Worm (Caenorhabditis elegans) whole organism, L4 larva: ENCODE measurements around the gene C25F9.8.

Experiments
- F49E8.2 ChIP-seq: sonication (generic microtip); optimal IDR thresholded peaks from 2 replicates; lab custom pipeline; 2016; ENCODE audit warnings: missing compliant biosample characterization, mild to moderate bottlenecking, missing genetic modification characterization, borderline replicate concordance
- T20F7.1 ChIP-seq: fragments of 200-800 bp; sonication (Bioruptor generic); optimal IDR thresholded peaks from 2 replicates; lab custom pipeline; 2018; ENCODE audit warnings: mild to moderate bottlenecking, missing genetic modification characterization, missing compliant biosample characterization
- Y48G9A.11 ChIP-seq: fragments of 200-800 bp; sonication (Bioruptor generic); IDR thresholded peaks from 2 replicates; pipeline ENCODE4 v1.3.6; 2022; ENCODE audit warnings: missing genetic modification reagents, missing genetic modification characterization, missing compliant biosample characterization
- Y75B8A.6 ChIP-seq: fragments of 200-800 bp; sonication (Bioruptor generic); IDR thresholded peaks from 2 replicates; pipeline ENCODE4 v1.3.6; 2022; ENCODE audit warnings: missing genetic modification reagents, missing genetic modification characterization, missing compliant biosample characterization
- ZK337.2 ChIP-seq: fragments of 200-800 bp; sonication (Bioruptor generic); IDR thresholded peaks from 2 replicates; pipeline ENCODE4 v1.3.6; 2022; ENCODE audit warnings: missing genetic modification reagents, missing genetic modification characterization, missing compliant biosample characterization
- aha-1 ChIP-seq: fragments of 150-350 bp; peaks from one replicate; lab custom pipeline; 2014; ENCODE audit warnings: missing biosample characterization, missing genetic modification characterization
- aly-2 ChIP-seq: sonication (generic microtip); optimal IDR thresholded peaks from 2 replicates; lab custom pipeline; 2018; ENCODE audit warnings: missing biosample characterization, missing genetic modification characterization
- ama-1 ChIP-seq: fragments of 150-350 bp; optimal IDR thresholded peaks from 2 replicates; lab custom pipeline; 2014; ENCODE audit warnings: inconsistent platforms, mixed read lengths
- arid-1 ChIP-seq: fragments of 200-800 bp; sonication (Bioruptor generic); conservative IDR thresholded peaks from 2 replicates; pipeline ENCODE4 v1.3.6; 2022; ENCODE audit warnings: missing genetic modification reagents, missing genetic modification characterization, missing compliant biosample characterization
- attf-4 ChIP-seq: sonication (generic microtip); optimal IDR thresholded peaks from 3 replicates; lab custom pipeline; 2017; ENCODE audit warnings: missing biosample characterization, missing genetic modification characterization
- ceh-20 ChIP-seq: fragments of 200-800 bp; sonication (Bioruptor generic); IDR thresholded peaks from 2 replicates; pipeline ENCODE4 v1.3.6; 2022; ENCODE audit warnings: missing genetic modification reagents, missing genetic modification characterization, missing compliant biosample characterization
- ceh-44 ChIP-seq: fragments of 200-800 bp; sonication (Bioruptor generic); IDR thresholded peaks from 2 replicates; pipeline ENCODE4 v1.3.6; 2022; ENCODE audit warnings: missing genetic modification reagents, missing genetic modification characterization, missing compliant biosample characterization
- ctbp-1 ChIP-seq: fragments of 200-800 bp; sonication (Bioruptor generic); IDR thresholded peaks from 2 replicates; pipeline ENCODE4 v1.3.6; 2022; ENCODE audit warnings: missing genetic modification reagents, missing genetic modification characterization, missing compliant biosample characterization
- dmd-6 ChIP-seq: fragments of 200-800 bp; sonication (Bioruptor generic); IDR thresholded peaks from 2 replicates; pipeline ENCODE4 v1.3.6; 2022; ENCODE audit warnings: missing genetic modification reagents, missing genetic modification characterization, missing compliant biosample characterization
- dpl-1 ChIP-seq: fragments of 150-350 bp; optimal IDR thresholded peaks from 2 replicates; lab custom pipeline; 2014; ENCODE audit warnings: missing biosample characterization, missing genetic modification reagents, missing genetic modification characterization
- hlh-11 ChIP-seq: fragments of 200-800 bp; sonication (Bioruptor generic); optimal IDR thresholded peaks from 2 replicates; lab custom pipeline; 2018; ENCODE audit warnings: mild to moderate bottlenecking, missing genetic modification characterization, missing compliant biosample characterization
- hmg-1.1 ChIP-seq: fragments of 200-800 bp; sonication (Bioruptor generic); IDR thresholded peaks from 2 replicates; pipeline ENCODE4 v1.3.6; 2022; ENCODE audit warnings: missing genetic modification reagents, missing genetic modification characterization, missing compliant biosample characterization
- jun-1 ChIP-seq: fragments of 150-350 bp; optimal IDR thresholded peaks from 2 replicates; lab custom pipeline; 2014; ENCODE audit warnings: missing biosample characterization, missing genetic modification reagents, missing genetic modification characterization
- lin-1 ChIP-seq: fragments of 200-800 bp; sonication (Bioruptor generic); IDR thresholded peaks from 2 replicates; pipeline ENCODE4 v1.3.6; 2022; ENCODE audit warnings: missing genetic modification reagents, missing genetic modification characterization, missing compliant biosample characterization
- lin-13 ChIP-seq: fragments of 150-350 bp; optimal IDR thresholded peaks from 2 replicates; lab custom pipeline; 2014; ENCODE audit warnings: missing biosample characterization, missing genetic modification reagents, missing genetic modification characterization
- lin-15B ChIP-seq: fragments of 150-350 bp; sonication (generic microtip); optimal IDR thresholded peaks from 3 replicates; lab custom pipeline; 2014; ENCODE audit warnings: missing biosample characterization, missing genetic modification characterization
- mdl-1 ChIP-seq, 2 experiments: fragments of 150-350 bp in 1 of 2; sonication (generic microtip) in 1 of 2; optimal IDR thresholded peaks; 2 replicates each; lab custom pipeline; 2014 to 2017; ENCODE audit warnings: missing biosample characterization in 2 of 2, missing genetic modification characterization in 2 of 2
- mxl-3 ChIP-seq: fragments of 200-800 bp; sonication (Bioruptor generic); optimal IDR thresholded peaks from 2 replicates; lab custom pipeline; 2018; ENCODE audit warnings: mild to moderate bottlenecking, missing genetic modification characterization, missing compliant biosample characterization
- nhr-11 ChIP-seq: fragments of 150-350 bp; optimal IDR thresholded peaks from 2 replicates; lab custom pipeline; 2014; ENCODE audit warnings: missing biosample characterization, missing genetic modification characterization
- nhr-41 ChIP-seq: fragments of 200-800 bp; sonication (Bioruptor generic); IDR thresholded peaks from 2 replicates; pipeline ENCODE4 v1.3.6; 2022; ENCODE audit warnings: missing genetic modification reagents, missing genetic modification characterization, missing compliant biosample characterization
- nhr-42 ChIP-seq: fragments of 200-800 bp; sonication (Bioruptor generic); IDR thresholded peaks from 2 replicates; pipeline ENCODE4 v1.3.6; 2022; ENCODE audit warnings: missing genetic modification characterization, missing compliant biosample characterization
- nhr-6 ChIP-seq: fragments of 150-350 bp; optimal IDR thresholded peaks from 2 replicates; lab custom pipeline; 2014; ENCODE audit warnings: missing biosample characterization, missing genetic modification characterization
- rbr-2 ChIP-seq: sonication (generic microtip); optimal IDR thresholded peaks from 2 replicates; lab custom pipeline; 2016; ENCODE audit warnings: missing genotype, missing genetic modification characterization, missing compliant biosample characterization
- sdz-12 ChIP-seq: fragments of 200-800 bp; sonication (Bioruptor generic); optimal IDR thresholded peaks from 2 replicates; lab custom pipeline; 2018; ENCODE audit warnings: mild to moderate bottlenecking, missing genetic modification characterization, missing compliant biosample characterization
- snpc-1.2 ChIP-seq: fragments of 200-800 bp; sonication (Bioruptor generic); IDR thresholded peaks from 2 replicates; pipeline ENCODE4 v1.3.6; 2022; ENCODE audit warnings: missing genetic modification reagents, missing genetic modification characterization, missing compliant biosample characterization
- snpc-4 ChIP-seq: fragments of 150-350 bp; optimal IDR thresholded peaks from 2 replicates; lab custom pipeline; 2014; ENCODE audit warnings: missing biosample characterization, missing genetic modification characterization
- spr-3 ChIP-seq: fragments of 200-800 bp; sonication (Bioruptor generic); optimal IDR thresholded peaks from 2 replicates; lab custom pipeline; 2018; ENCODE audit warnings: mild to moderate bottlenecking, missing genetic modification characterization, missing compliant biosample characterization
- unc-39 ChIP-seq: sonication (generic microtip); optimal IDR thresholded peaks from 2 replicates; lab custom pipeline; 2017; ENCODE audit warnings: missing biosample characterization, missing genetic modification characterization
- vab-7 ChIP-seq: fragments of 200-800 bp; sonication (Bioruptor generic); IDR thresholded peaks from 2 replicates; pipeline ENCODE4 v1.3.6; 2022; ENCODE audit warnings: missing genetic modification reagents, missing genetic modification characterization, missing compliant biosample characterization
- zfp-3 ChIP-seq: fragments of 200-800 bp; sonication (Bioruptor generic); conservative IDR thresholded peaks from 2 replicates; pipeline ENCODE4 v1.3.6; 2022; ENCODE audit warnings: missing genetic modification reagents, missing genetic modification characterization, missing compliant biosample characterization
- zip-2 ChIP-seq: fragments of 150-350 bp; optimal IDR thresholded peaks from 2 replicates; lab custom pipeline; 2014; ENCODE audit warnings: missing biosample characterization, missing genetic modification characterization
- ztf-7 ChIP-seq: fragments of 150-350 bp; optimal IDR thresholded peaks from 2 replicates; lab custom pipeline; 2014; ENCODE audit warnings: missing biosample characterization, missing genetic modification characterization

C25F9.8 gene

ce11 chrV:19380968-19381367 is 13.9 kb upstream of the C25F9.8 start, which contains the start of gene srw-84:
Gene srw-84, plus strand, starts transcription at chrV:19381268.
- TF ChIP-seq zfp-3 (GFP tag; lab: Robert Waterston, UW) (no peak), nhr-11 (tag; lab: Kevin White, UChicago) (no peak), spr-3 (GFP tag; lab: Kevin White, UChicago) (no peak), ceh-20 (GFP tag; lab: Robert Waterston, UW) (no peak), nhr-42 (GFP tag; lab: Robert Waterston, UW) (no peak), sdz-12 (GFP tag; lab: Kevin White, UChicago) (no peak), snpc-4 (tag; lab: Kevin White, UChicago) (no peak), rbr-2 (tag; lab: Kevin White, UChicago) (no peak), Y75B8A.6 (GFP tag; lab: Robert Waterston, UW) (no peak), F49E8.2 (tag; lab: Kevin White, UChicago) (no peak), zip-2 (no peak), nhr-41 (GFP tag; lab: Robert Waterston, UW) (no peak), dpl-1 (GFP tag; lab: Kevin White, UChicago) (no peak), ztf-7 (tag; lab: Kevin White, UChicago) (no peak)

ce11 chrV:19390029-19390428 is 4.8 kb upstream of the C25F9.8 start, which contains the start of gene slcr-46.2:
Gene slcr-46.2, minus strand, starts transcription at chrV:19390129.
- TF ChIP-seq lin-15B (tag; lab: Kevin White, UChicago) (no peak), aly-2 (tag; lab: Kevin White, UChicago) (no peak), ceh-44 (GFP tag; lab: Robert Waterston, UW) (no peak), arid-1 (no peak), ctbp-1 (GFP tag; lab: Robert Waterston, UW) (no peak), T20F7.1 (GFP tag; lab: Kevin White, UChicago) (no peak), jun-1 (tag; lab: Kevin White, UChicago) (no peak), lin-1 (GFP tag; lab: Robert Waterston, UW) (no peak), zip-2 (no peak), mxl-3 (GFP tag; lab: Kevin White, UChicago) (no peak), nhr-6 (tag; lab: Kevin White, UChicago) (no peak), vab-7 (GFP tag; lab: Robert Waterston, UW) (no peak), ama-1 (lab: Kevin White, UChicago) (no peak), Y48G9A.11 (no peak), dmd-6 (GFP tag; lab: Robert Waterston, UW) (no peak)

- TF ChIP-seq lin-13 (GFP tag; lab: Kevin White, UChicago) (no peak), nhr-11 (tag; lab: Kevin White, UChicago) (no peak), mdl-1 (tag; optimal IDR thresholded peaks at IDR 0.05; lab: Kevin White, UChicago) (peak in 1 of 2 experiments; percentile 26), attf-4 (no peak), hlh-11 (tag; lab: Kevin White, UChicago) (no peak), dmd-6 (GFP tag; lab: Robert Waterston, UW) (no peak), snpc-1.2 (no peak), ZK337.2 (GFP tag; lab: Robert Waterston, UW) (no peak), unc-39 (tag; lab: Kevin White, UChicago) (no peak), hmg-1.1 (peak; percentile 22; the same call in 1 of the 2 replicates), aha-1 (tag; lab: Kevin White, UChicago) (no peak)
Observed at ce11 chrV:19391242-19391641, 3.6 kb upstream of the C25F9.8 start.
